Worm (Caenorhabditis elegans): ENCODE results near the gene C06H5.8.

ce11 chrV:17938978-17939377 lies 20.2 kb downstream of the C06H5.8 start:
- TF ChIP-seq nhr-28 (tag; optimal IDR thresholded peaks at IDR 0.05) = no peak
- TF ChIP-seq nhr-237 (tag; optimal IDR thresholded peaks at IDR 0.05) = no peak
- no peak for TF ChIP-seq ama-1 (optimal IDR thresholded peaks at IDR 0.05)
- TF ChIP-seq skn-1 (tag; optimal IDR thresholded peaks at IDR 0.05) = no peak
- TF ChIP-seq elt-2 (tag; optimal IDR thresholded peaks at IDR 0.05) = no peak
- no peak for TF ChIP-seq unc-62 (GFP tag; optimal IDR thresholded peaks at IDR 0.05)
- no peak for TF ChIP-seq ztf-11 (tag; optimal IDR thresholded peaks at IDR 0.05)
- no peak for TF ChIP-seq jun-1 (tag; optimal IDR thresholded peaks at IDR 0.05)
- TF ChIP-seq zag-1 (tag; optimal IDR thresholded peaks at IDR 0.05) = no peak
- no peak for TF ChIP-seq lin-15B (tag; optimal IDR thresholded peaks at IDR 0.05)

Measured in whole organism, L1 larva.